Fruit fly (Drosophila melanogaster) whole organism, embryonic: Measurements from ENCODE around the gene unc-4.

Experiments
- Asciz ChIP-seq: fragments of 200-800 bp; sonication (Bioruptor generic); optimal IDR thresholded peaks from 2 replicates; lab custom pipeline; 2017; ENCODE audit warnings: missing biosample characterization, mild to moderate bottlenecking, missing genetic modification characterization, missing genetic modification reagents
- B-H2 ChIP-seq: fragments of 200-800 bp; sonication (Bioruptor generic); optimal IDR thresholded peaks from 2 replicates; lab custom pipeline; 2018; ENCODE audit warnings: missing biosample characterization, mild to moderate bottlenecking, missing genetic modification characterization
- CG1024 ChIP-seq: fragments of 200-800 bp; sonication (Bioruptor generic); IDR thresholded peaks from 2 replicates; pipeline ENCODE4 v1.3.6; 2022; ENCODE audit warnings: missing biosample characterization, missing genetic modification characterization
- CG10267 ChIP-seq: fragments of 200-800 bp; sonication (Bioruptor generic); optimal IDR thresholded peaks from 2 replicates; lab custom pipeline; 2018; ENCODE audit warnings: missing biosample characterization, mild to moderate bottlenecking, missing genetic modification characterization, moderate library complexity
- CG10274 ChIP-seq: fragments of 200-800 bp; sonication (Bioruptor generic); optimal IDR thresholded peaks from 3 replicates; lab custom pipeline; 2017; ENCODE audit warnings: missing biosample characterization, mild to moderate bottlenecking, missing genetic modification characterization
- CG10654 ChIP-seq: fragments of 200-800 bp; sonication (Bioruptor generic); optimal IDR thresholded peaks from 2 replicates; lab custom pipeline; 2016; ENCODE audit warnings: missing biosample characterization, missing genetic modification characterization
- CG10979 ChIP-seq: fragments of 200-800 bp; sonication (Bioruptor generic); optimal IDR thresholded peaks from 2 replicates; lab custom pipeline; 2018; ENCODE audit warnings: missing biosample characterization, mild to moderate bottlenecking, missing genetic modification characterization, moderate library complexity
- CG14710 ChIP-seq: fragments of 200-800 bp; sonication (Bioruptor generic); optimal IDR thresholded peaks from 3 replicates; lab custom pipeline; 2019; ENCODE audit warnings: missing biosample characterization, mild to moderate bottlenecking, missing genetic modification characterization, moderate library complexity
- CG15269 ChIP-seq: fragments of 200-800 bp; sonication (Bioruptor generic); optimal IDR thresholded peaks from 2 replicates; lab custom pipeline; 2018; ENCODE audit warnings: missing biosample characterization, mild to moderate bottlenecking, missing genetic modification characterization, moderate library complexity
- CG15514 ChIP-seq: fragments of 200-800 bp; sonication (Bioruptor generic); optimal IDR thresholded peaks from 3 replicates; lab custom pipeline; 2017; ENCODE audit warnings: missing biosample characterization, missing genetic modification characterization, mild to moderate bottlenecking, moderate library complexity, missing genetic modification reagents
- CG15601 ChIP-seq: fragments of 200-800 bp; sonication (Bioruptor generic); optimal IDR thresholded peaks from 3 replicates; lab custom pipeline; 2019; ENCODE audit warnings: missing biosample characterization, mild to moderate bottlenecking, missing genetic modification characterization, moderate library complexity
- CG15696 ChIP-seq: fragments of 200-800 bp; sonication (Bioruptor generic); optimal IDR thresholded peaks from 2 replicates; lab custom pipeline; 2019; ENCODE audit warnings: missing biosample characterization, mild to moderate bottlenecking, missing genetic modification characterization, moderate library complexity
- CG1602 ChIP-seq: fragments of 200-800 bp; sonication (Bioruptor generic); optimal IDR thresholded peaks from 3 replicates; lab custom pipeline; 2016; ENCODE audit warnings: missing biosample characterization, missing genetic modification characterization
- CG1647 ChIP-seq: fragments of 200-800 bp; sonication (Bioruptor generic); optimal IDR thresholded peaks from 3 replicates; lab custom pipeline; 2016; ENCODE audit warnings: missing biosample characterization, missing genetic modification characterization
- CG17328 ChIP-seq: fragments of 200-800 bp; sonication (Bioruptor generic); IDR thresholded peaks from 2 replicates; pipeline ENCODE4 v1.3.6; 2022; ENCODE audit warnings: missing biosample characterization, missing genetic modification characterization
- CG17361 ChIP-seq: fragments of 200-800 bp; sonication (Bioruptor generic); IDR thresholded peaks from 3 replicates; pipeline ENCODE4 v1.3.6; 2022; ENCODE audit warnings: missing biosample characterization, missing genetic modification characterization
- CG17612 ChIP-seq: fragments of 200-800 bp; sonication (Bioruptor generic); IDR thresholded peaks from 2 replicates; pipeline ENCODE4 v1.3.6; 2022; ENCODE audit warnings: missing biosample characterization, missing genetic modification characterization
- CG17829 ChIP-seq: fragments of 200-800 bp; optimal IDR thresholded peaks from 2 replicates; lab custom pipeline; 2019; ENCODE audit warnings: missing biosample characterization, mild to moderate bottlenecking, missing genetic modification characterization, moderate library complexity
- CG1832 ChIP-seq: fragments of 200-800 bp; sonication (Bioruptor generic); optimal IDR thresholded peaks from 2 replicates; lab custom pipeline; 2017; ENCODE audit warnings: missing biosample characterization, mild to moderate bottlenecking, missing genetic modification characterization, inconsistent platforms
- CG2202 ChIP-seq: fragments of 200-800 bp; sonication (Bioruptor generic); optimal IDR thresholded peaks from 2 replicates; lab custom pipeline; 2018; ENCODE audit warnings: missing biosample characterization, mild to moderate bottlenecking, missing genetic modification characterization
- CG2678 ChIP-seq: fragments of 200-800 bp; sonication (Bioruptor generic); optimal IDR thresholded peaks from 3 replicates; lab custom pipeline; 2019; ENCODE audit warnings: missing biosample characterization, mild to moderate bottlenecking, missing genetic modification characterization, moderate library complexity
- CG30020 ChIP-seq: fragments of 200-800 bp; optimal IDR thresholded peaks from 2 replicates; lab custom pipeline; 2019; ENCODE audit warnings: missing biosample characterization, mild to moderate bottlenecking, missing genetic modification characterization, moderate library complexity
- CG32532 ChIP-seq: fragments of 200-800 bp; sonication (Bioruptor generic); IDR thresholded peaks from 2 replicates; pipeline ENCODE4 v1.3.6; 2022; ENCODE audit warnings: missing biosample characterization, missing genetic modification characterization
- CG34376 ChIP-seq: fragments of 200-800 bp; sonication (Bioruptor generic); optimal IDR thresholded peaks from 2 replicates; lab custom pipeline; 2018; ENCODE audit warnings: missing biosample characterization, mild to moderate bottlenecking, missing genetic modification characterization
- CG3995 ChIP-seq: fragments of 200-800 bp; sonication (Bioruptor generic); optimal IDR thresholded peaks from 3 replicates; lab custom pipeline; 2016; ENCODE audit warnings: missing biosample characterization, missing genetic modification characterization
- CG6791 ChIP-seq: fragments of 200-800 bp; sonication (Bioruptor generic); IDR thresholded peaks from 3 replicates; pipeline ENCODE4 v1.3.6; 2022; ENCODE audit warnings: missing biosample characterization, missing genetic modification characterization; ENCODE audit not compliant: partially characterized antibody
- CG7839 ChIP-seq: fragments of 200-800 bp; sonication (Bioruptor generic); optimal IDR thresholded peaks from 3 replicates; lab custom pipeline; 2018; ENCODE audit warnings: missing biosample characterization, mild to moderate bottlenecking, missing genetic modification characterization, moderate library complexity
- CG8388 ChIP-seq: fragments of 200-800 bp; sonication (Bioruptor generic); optimal IDR thresholded peaks from 2 replicates; lab custom pipeline; 2019; ENCODE audit warnings: missing biosample characterization, mild to moderate bottlenecking, missing genetic modification characterization, moderate library complexity
- Dbx ChIP-seq: fragments of 200-800 bp; sonication (Bioruptor generic); IDR thresholded peaks from 3 replicates; pipeline ENCODE4 v1.3.6; 2022; ENCODE audit warnings: missing biosample characterization, missing genetic modification characterization
- Med ChIP-seq: fragments of 200-800 bp; sonication (Bioruptor generic); peaks from one replicate; lab custom pipeline; 2016; ENCODE audit warnings: missing biosample characterization, missing genetic modification characterization, mild to moderate bottlenecking, inconsistent platforms, moderate library complexity
- Meics ChIP-seq: fragments of 200-800 bp; sonication (Bioruptor generic); optimal IDR thresholded peaks from 2 replicates; lab custom pipeline; 2017; ENCODE audit warnings: missing biosample characterization, mild to moderate bottlenecking, missing genetic modification characterization
- Oli ChIP-seq: fragments of 200-800 bp; sonication (Bioruptor generic); optimal IDR thresholded peaks from 2 replicates; lab custom pipeline; 2018; ENCODE audit warnings: missing biosample characterization, mild to moderate bottlenecking, missing genetic modification characterization, moderate library complexity
- Ptx1 ChIP-seq: fragments of 200-800 bp; sonication (Bioruptor generic); IDR thresholded peaks from 2 replicates; pipeline ENCODE4 v1.3.6; 2022; ENCODE audit warnings: missing biosample characterization, missing genetic modification characterization
- Sox100B ChIP-seq: fragments of 200-800 bp; sonication (Bioruptor generic); optimal IDR thresholded peaks from 3 replicates; lab custom pipeline; 2018; ENCODE audit warnings: missing biosample characterization, mild to moderate bottlenecking, missing genetic modification characterization
- Sox102F ChIP-seq: fragments of 200-800 bp; sonication (Bioruptor generic); optimal IDR thresholded peaks from 2 replicates; lab custom pipeline; 2018; ENCODE audit warnings: missing biosample characterization, mild to moderate bottlenecking, missing genetic modification characterization, moderate library complexity
- Sry-δ ChIP-seq: fragments of 200-800 bp; sonication (Bioruptor generic); optimal IDR thresholded peaks from 2 replicates; lab custom pipeline; 2016; ENCODE audit warnings: missing biosample characterization, missing genetic modification characterization
- az2 ChIP-seq: fragments of 200-800 bp; sonication (Bioruptor generic); optimal IDR thresholded peaks from 3 replicates; lab custom pipeline; 2016; ENCODE audit warnings: missing biosample characterization, missing genetic modification characterization
- dati ChIP-seq: fragments of 200-800 bp; sonication (Bioruptor generic); IDR thresholded peaks from 2 replicates; pipeline ENCODE4 v1.3.6; 2022; ENCODE audit warnings: missing biosample characterization, missing genetic modification characterization
- eyg ChIP-seq: fragments of 200-800 bp; sonication (Bioruptor generic); optimal IDR thresholded peaks from 3 replicates; lab custom pipeline; 2016; ENCODE audit warnings: missing biosample characterization, missing genetic modification characterization
- fd96Cb ChIP-seq: fragments of 200-800 bp; sonication (Bioruptor generic); optimal IDR thresholded peaks from 2 replicates; lab custom pipeline; 2018; ENCODE audit warnings: missing biosample characterization, mild to moderate bottlenecking, missing genetic modification characterization, moderate library complexity
- gcm ChIP-seq: fragments of 200-800 bp; sonication (Bioruptor generic); optimal IDR thresholded peaks from 2 replicates; lab custom pipeline; 2019; ENCODE audit warnings: missing biosample characterization, mild to moderate bottlenecking, missing genetic modification characterization, moderate library complexity
- grau ChIP-seq: fragments of 200-800 bp; optimal IDR thresholded peaks from 3 replicates; lab custom pipeline; 2019; ENCODE audit warnings: missing biosample characterization, mild to moderate bottlenecking, missing genetic modification characterization, moderate library complexity
- gro ChIP-seq: fragments of 200-800 bp; sonication (Bioruptor generic); optimal IDR thresholded peaks from 2 replicates; lab custom pipeline; 2016; ENCODE audit warnings: missing biosample characterization, missing genetic modification characterization
- lmd ChIP-seq: fragments of 200-800 bp; sonication (Bioruptor generic); IDR thresholded peaks from 2 replicates; pipeline ENCODE4 v1.3.6; 2022; ENCODE audit warnings: missing biosample characterization, missing genetic modification characterization
- lola ChIP-seq, 3 experiments: fragments of >200 bp in 2 of 3; fragments of 200-800 bp in 1 of 3; sonication (Bioruptor generic) in 1 of 3; optimal IDR thresholded peaks; 2 replicates each; lab custom pipeline; 2017 to 2019; ENCODE audit warnings: missing biosample characterization in 3 of 3, missing genetic modification characterization in 3 of 3, mild to moderate bottlenecking in 1 of 3, moderate library complexity in 1 of 3
- nmo ChIP-seq: fragments of 200-800 bp; sonication (Bioruptor generic); optimal IDR thresholded peaks from 2 replicates; lab custom pipeline; 2018; ENCODE audit warnings: missing biosample characterization, mild to moderate bottlenecking, missing genetic modification characterization, moderate library complexity
- repo ChIP-seq: fragments of 200-800 bp; sonication (Bioruptor generic); optimal IDR thresholded peaks from 2 replicates; lab custom pipeline; 2016; ENCODE audit warnings: missing biosample characterization, missing genetic modification characterization
- sd ChIP-seq: fragments of 200-800 bp; sonication (Bioruptor generic); optimal IDR thresholded peaks from 3 replicates; lab custom pipeline; 2018; ENCODE audit warnings: missing biosample characterization, mild to moderate bottlenecking, missing genetic modification characterization, moderate library complexity
- unpg ChIP-seq: fragments of 200-800 bp; sonication (Bioruptor generic); optimal IDR thresholded peaks from 3 replicates; lab custom pipeline; 2018; ENCODE audit warnings: missing biosample characterization, mild to moderate bottlenecking, missing genetic modification characterization, moderate library complexity
- zen ChIP-seq: fragments of 200-800 bp; sonication (Bioruptor generic); optimal IDR thresholded peaks from 3 replicates; lab custom pipeline; 2018; ENCODE audit warnings: missing biosample characterization, mild to moderate bottlenecking, missing genetic modification characterization, moderate library complexity

The unc-4 gene

dm6 chrX:17762270-17762669 is 6.1 kb upstream of the unc-4 start (continued):
- TF ChIP-seq CG17612 (GFP tag; lab: Robert Waterston, UW) = no peak
- TF ChIP-seq B-H2 (GFP tag; lab: Kevin White, UChicago) = no peak
- no peak for TF ChIP-seq CG3995 (GFP tag; lab: Kevin White, UChicago)
- TF ChIP-seq CG1832 (GFP tag; lab: Kevin White, UChicago) = no peak
- no peak for TF ChIP-seq lmd (GFP tag; lab: Robert Waterston, UW)
- peak; percentile 43 for TF ChIP-seq grau (tag; lab: Kevin White, UChicago)
- peak in 1 of 3 experiments; percentile 41 for TF ChIP-seq lola (GFP tag; optimal IDR thresholded peaks at IDR 0.05; lab: Kevin White, UChicago)
- TF ChIP-seq zen = no peak
- TF ChIP-seq dati (GFP tag; lab: Robert Waterston, UW) = no peak
- peak; percentile 58 for TF ChIP-seq fd96Cb
- TF ChIP-seq unpg (GFP tag; lab: Kevin White, UChicago) = peak; percentile 32
- peak; percentile 25 for TF ChIP-seq CG17829 (tag; lab: Kevin White, UChicago)
- TF ChIP-seq CG1024 (GFP tag; lab: Robert Waterston, UW) = no peak
- TF ChIP-seq CG14710 (tag; lab: Kevin White, UChicago) = peak; percentile 18
- peak; percentile 42 for TF ChIP-seq CG15601 (tag; lab: Kevin White, UChicago)
- TF ChIP-seq gcm (GFP tag; lab: Kevin White, UChicago) = peak; percentile 19
- peak; percentile 68 for TF ChIP-seq CG7839 (tag; lab: Kevin White, UChicago)
- peak; percentile 25 for TF ChIP-seq CG10267 (tag; lab: Kevin White, UChicago)
- TF ChIP-seq Sox100B = peak; percentile 36
- TF ChIP-seq CG1602 = no peak
- TF ChIP-seq Dbx (GFP tag; lab: Robert Waterston, UW) = no peak
- no peak for TF ChIP-seq CG15514
- TF ChIP-seq CG15696 = no peak
- no peak for TF ChIP-seq CG30020 (tag; lab: Kevin White, UChicago)
- TF ChIP-seq Sox102F (GFP tag; lab: Kevin White, UChicago) = peak; percentile 45
- no peak for TF ChIP-seq Sry-δ (GFP tag; lab: Kevin White, UChicago)
- TF ChIP-seq CG32532 (GFP tag; lab: Robert Waterston, UW) = no peak
- no peak for TF ChIP-seq CG6791 (GFP tag; lab: Robert Waterston, UW)
- peak; percentile 14 for TF ChIP-seq Meics (GFP tag; lab: Kevin White, UChicago)
- no peak for TF ChIP-seq CG10654 (GFP tag; lab: Kevin White, UChicago)
- TF ChIP-seq CG17328 = 0 out of 2 replicates have a peak, but pooled peaks have one; percentile 5
- TF ChIP-seq az2 = no peak
- TF ChIP-seq Ptx1 = peak; percentile 27; the same call in 1 of the 2 replicates
- no peak for TF ChIP-seq sd (tag; lab: Kevin White, UChicago)
- TF ChIP-seq CG15269 (tag; lab: Kevin White, UChicago) = peak; percentile 16
- peak; percentile 62 for TF ChIP-seq CG17361
- peak; percentile 2 for TF ChIP-seq Asciz (GFP tag; lab: Kevin White, UChicago)
- no peak for TF ChIP-seq CG2678 (tag; lab: Kevin White, UChicago)
- TF ChIP-seq CG2202 (tag; lab: Kevin White, UChicago) = no peak
- TF ChIP-seq CG10979 (tag; lab: Kevin White, UChicago) = peak; percentile 58
- TF ChIP-seq nmo (GFP tag; lab: Kevin White, UChicago) = peak; percentile 43
- no peak for TF ChIP-seq CG1647 (GFP tag; lab: Kevin White, UChicago)
- no peak for TF ChIP-seq Med (GFP tag; lab: Kevin White, UChicago)
- no peak for TF ChIP-seq CG34376 (GFP tag; lab: Kevin White, UChicago)
- no peak for TF ChIP-seq gro (GFP tag; lab: Kevin White, UChicago)
- TF ChIP-seq CG8388 (GFP tag; lab: Kevin White, UChicago) = peak; percentile 36
- no peak for TF ChIP-seq CG10274
- TF ChIP-seq Oli (tag; lab: Kevin White, UChicago) = peak; percentile 41
- no peak for TF ChIP-seq repo (GFP tag; lab: Kevin White, UChicago)
- TF ChIP-seq eyg = no peak
